Worm (Caenorhabditis elegans): ENCODE data around the gene C39B5.10.

DNA sequence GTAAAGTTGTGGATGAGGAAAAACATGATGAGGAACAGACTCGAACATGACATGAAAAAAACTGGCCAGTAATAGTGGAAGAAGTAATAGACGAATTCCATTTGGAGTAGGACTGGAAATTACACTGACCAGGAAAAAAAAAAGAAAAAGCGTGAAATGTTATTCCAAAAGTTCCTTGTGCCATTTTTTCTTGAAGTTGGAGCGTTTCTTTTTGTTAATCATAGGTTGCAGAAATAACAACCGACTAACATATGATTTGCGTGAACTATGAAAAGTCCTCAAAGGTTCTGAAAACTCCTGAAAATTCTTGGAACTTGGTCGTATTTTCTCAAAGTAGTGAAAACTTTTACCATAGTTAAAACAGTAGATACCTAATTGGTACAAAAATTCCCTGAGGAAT lies 6.3 kb upstream of the C39B5.10 start, which contains the start of gene srd-67:
- TF ChIP-seq aly-2 (tag; optimal IDR thresholded peaks at IDR 0.05) (no peak), ztf-4 (tag; optimal IDR thresholded peaks at IDR 0.05) (no peak), ces-1 (GFP tag; optimal IDR thresholded peaks at IDR 0.05) (no peak), skn-1 (tag; optimal IDR thresholded peaks at IDR 0.05) (no peak), ztf-11 (tag; optimal IDR thresholded peaks at IDR 0.05) (no peak), ama-1 (optimal IDR thresholded peaks at IDR 0.05) (no peak), nhr-76 (tag; optimal IDR thresholded peaks at IDR 0.05) (no peak), elt-3 (tag; optimal IDR thresholded peaks at IDR 0.05) (no peak), zag-1 (tag; optimal IDR thresholded peaks at IDR 0.05) (no peak)
